Fruit fly (Drosophila melanogaster): Measurements from ENCODE around the gene Cdc16.
A peak's percentile ranks its signal among the peaks of the same experiment; 100 is the strongest.

Gene Cdc16

DNA sequence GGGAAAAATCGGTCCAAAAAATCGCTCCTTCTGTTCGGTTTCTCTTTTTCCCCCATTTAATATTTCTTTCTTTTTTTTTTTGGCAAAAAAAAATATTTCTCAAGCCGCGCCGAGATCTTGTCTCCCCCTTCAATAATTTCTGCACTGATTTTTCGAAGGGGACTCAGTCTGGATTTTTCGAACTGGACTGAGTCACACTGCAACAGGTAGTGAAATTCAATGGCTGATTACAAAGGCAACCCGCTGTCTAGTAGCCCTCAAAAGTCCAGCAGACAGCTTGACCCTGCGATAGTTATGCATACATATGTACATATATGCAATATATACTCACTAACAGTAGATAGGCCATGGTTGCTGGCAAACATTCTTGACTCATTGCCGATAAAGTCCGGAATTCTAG, 39.2 kb downstream of the Cdc16 start:
- TF ChIP-seq CG12768 (GFP tag; optimal IDR thresholded peaks at IDR 0.05) (no peak), Crg-1 (GFP tag; optimal IDR thresholded peaks at IDR 0.05) (no peak), cic (GFP tag; optimal IDR thresholded peaks at IDR 0.05) (no peak), CG7101 (tag; optimal IDR thresholded peaks at IDR 0.05) (no peak), CG11617 (GFP tag; optimal IDR thresholded peaks at IDR 0.05) (no peak), kay (GFP tag; ENCODE audit: borderline replicate concordance) (peak; percentile 8)

DNA sequence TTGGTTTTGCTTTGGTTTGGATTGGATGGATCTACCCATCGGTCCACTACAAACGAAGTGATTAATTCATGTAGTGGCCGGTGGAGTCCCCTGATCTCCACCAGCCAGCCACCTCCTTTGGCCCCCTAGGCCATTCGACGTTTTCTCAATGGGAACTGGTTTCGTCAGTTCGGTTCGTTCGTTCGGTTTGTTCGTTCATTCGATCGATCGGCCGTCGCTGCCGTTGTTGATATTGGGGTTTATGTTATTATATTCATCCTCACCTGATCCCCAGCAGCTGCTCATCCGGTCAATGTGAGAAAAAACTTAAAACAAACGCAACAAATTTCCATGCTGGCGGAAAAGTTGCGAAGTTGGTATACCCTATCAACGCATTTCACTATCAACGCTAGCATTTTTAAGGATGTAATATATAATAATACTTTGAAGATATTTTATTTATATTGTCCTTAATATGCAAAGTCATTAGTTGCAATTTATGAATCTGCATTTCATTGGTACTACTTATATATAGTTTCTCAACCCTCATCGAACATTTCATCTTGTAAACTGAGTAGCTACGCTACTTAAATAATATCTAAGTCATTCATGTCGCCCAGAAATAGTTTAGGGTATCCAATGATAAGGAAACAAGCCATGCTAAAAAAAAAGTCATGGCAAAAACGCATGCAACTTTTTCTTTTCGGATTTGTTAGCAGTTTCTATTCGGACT, 42.8 kb downstream of the Cdc16 start:
- TF ChIP-seq Mnt (GFP tag; optimal IDR thresholded peaks at IDR 0.05) (no peak), CG5204 (GFP tag; optimal IDR thresholded peaks at IDR 0.05) (no peak), CG12768 (GFP tag; optimal IDR thresholded peaks at IDR 0.05) (no peak), pad (GFP tag; optimal IDR thresholded peaks at IDR 0.05) (no peak), Crg-1 (GFP tag; optimal IDR thresholded peaks at IDR 0.05) (no peak), tj (GFP tag; optimal IDR thresholded peaks at IDR 0.05) (no peak), CG11617 (GFP tag; optimal IDR thresholded peaks at IDR 0.05) (no peak), Clk (GFP tag; optimal IDR thresholded peaks at IDR 0.05) (no peak), cic (GFP tag; optimal IDR thresholded peaks at IDR 0.05) (no peak), toe (GFP tag; optimal IDR thresholded peaks at IDR 0.05) (no peak), CG1620 (GFP tag; optimal IDR thresholded peaks at IDR 0.05) (no peak), CG7101 (tag; optimal IDR thresholded peaks at IDR 0.05) (no peak), CG7045 (GFP tag; optimal IDR thresholded peaks at IDR 0.05) (no peak), ovo (GFP tag; optimal IDR thresholded peaks at IDR 0.05) (no peak), bab1 (GFP tag; optimal IDR thresholded peaks at IDR 0.05) (no peak)

DNA sequence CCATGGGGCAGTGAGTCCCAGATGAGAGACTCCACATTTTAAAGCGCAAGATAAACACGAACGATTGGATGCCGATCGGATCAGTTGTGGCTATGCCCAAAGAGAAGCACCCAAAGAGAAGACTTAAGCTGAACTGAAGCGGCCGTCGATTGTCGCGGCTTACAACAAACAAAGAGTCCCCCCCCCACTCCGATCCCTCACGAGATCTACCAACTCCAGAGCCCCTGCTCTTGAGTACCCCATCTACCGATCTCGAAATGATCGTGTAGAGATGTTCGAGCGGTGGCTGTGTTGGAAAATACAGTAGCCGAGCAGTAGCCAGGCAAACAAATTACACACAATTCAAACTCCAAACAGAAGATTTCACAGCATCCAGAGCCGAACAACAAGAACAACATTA, 44.7 kb downstream of the Cdc16 start:
- no peak for TF ChIP-seq CG11617 (GFP tag; optimal IDR thresholded peaks at IDR 0.05)
- no peak for TF ChIP-seq Hr96 (GFP tag; optimal IDR thresholded peaks at IDR 0.05)
- no peak for TF ChIP-seq Clk (GFP tag; optimal IDR thresholded peaks at IDR 0.05)
- no peak for TF ChIP-seq kay (GFP tag; ENCODE audit: borderline replicate concordance)
- TF ChIP-seq toe (GFP tag; optimal IDR thresholded peaks at IDR 0.05) = no peak
- TF ChIP-seq pad (GFP tag; optimal IDR thresholded peaks at IDR 0.05) = no peak
- TF ChIP-seq CG1620 (GFP tag; optimal IDR thresholded peaks at IDR 0.05) = no peak
- no peak for TF ChIP-seq CG5204 (GFP tag; optimal IDR thresholded peaks at IDR 0.05)
- no peak for TF ChIP-seq CG12768 (GFP tag; optimal IDR thresholded peaks at IDR 0.05)

DNA sequence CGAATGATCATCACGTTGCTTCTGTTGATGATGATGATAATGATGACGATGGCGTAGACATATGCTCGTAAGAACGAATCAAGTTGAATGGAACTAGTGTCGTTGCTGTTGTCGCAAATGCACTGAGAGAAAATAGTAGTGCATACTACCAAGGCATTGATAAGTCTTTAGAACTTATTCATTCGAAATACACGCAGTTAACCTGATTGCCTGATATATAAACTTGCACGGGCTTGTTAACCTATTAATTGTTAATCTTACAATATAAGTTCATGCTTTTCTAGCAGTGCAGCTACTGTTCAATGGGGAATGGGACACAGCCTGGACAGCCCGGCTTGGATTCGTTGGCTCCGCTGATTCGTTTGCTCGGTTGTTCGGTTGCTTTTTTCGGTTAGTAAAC, 45.3 kb downstream of the Cdc16 start:
- TF ChIP-seq cnc (optimal IDR thresholded peaks at IDR 0.05) = no peak
- no peak for TF ChIP-seq CG1620 (GFP tag; optimal IDR thresholded peaks at IDR 0.05)
- no peak for TF ChIP-seq tj (GFP tag; optimal IDR thresholded peaks at IDR 0.05)
- no peak for TF ChIP-seq ovo (GFP tag; optimal IDR thresholded peaks at IDR 0.05)
- TF ChIP-seq bab1 (GFP tag; optimal IDR thresholded peaks at IDR 0.05) = no peak
- TF ChIP-seq Clk (GFP tag; optimal IDR thresholded peaks at IDR 0.05) = peak; percentile 6
- TF ChIP-seq CG12768 (GFP tag; optimal IDR thresholded peaks at IDR 0.05) = peak; percentile 17
- no peak for TF ChIP-seq kay (GFP tag; ENCODE audit: borderline replicate concordance)
- no peak for TF ChIP-seq CG7045 (GFP tag; optimal IDR thresholded peaks at IDR 0.05)
- TF ChIP-seq CG11617 (GFP tag; optimal IDR thresholded peaks at IDR 0.05) = no peak
- TF ChIP-seq Mnt (GFP tag; optimal IDR thresholded peaks at IDR 0.05) = no peak
- TF ChIP-seq toe (GFP tag; optimal IDR thresholded peaks at IDR 0.05) = no peak
- TF ChIP-seq Crg-1 (GFP tag; optimal IDR thresholded peaks at IDR 0.05) = no peak
- no peak for TF ChIP-seq Hr96 (GFP tag; optimal IDR thresholded peaks at IDR 0.05)
- peak; percentile 36 for TF ChIP-seq CG7101 (tag; optimal IDR thresholded peaks at IDR 0.05)
- no peak for TF ChIP-seq cic (GFP tag; optimal IDR thresholded peaks at IDR 0.05)
- TF ChIP-seq CG33017 (tag; optimal IDR thresholded peaks at IDR 0.05) = peak; percentile 26
- TF ChIP-seq CG5204 (GFP tag; optimal IDR thresholded peaks at IDR 0.05) = no peak
- TF ChIP-seq pad (GFP tag; optimal IDR thresholded peaks at IDR 0.05) = no peak
- TF ChIP-seq CG14711 (tag; optimal IDR thresholded peaks at IDR 0.05) = no peak

DNA sequence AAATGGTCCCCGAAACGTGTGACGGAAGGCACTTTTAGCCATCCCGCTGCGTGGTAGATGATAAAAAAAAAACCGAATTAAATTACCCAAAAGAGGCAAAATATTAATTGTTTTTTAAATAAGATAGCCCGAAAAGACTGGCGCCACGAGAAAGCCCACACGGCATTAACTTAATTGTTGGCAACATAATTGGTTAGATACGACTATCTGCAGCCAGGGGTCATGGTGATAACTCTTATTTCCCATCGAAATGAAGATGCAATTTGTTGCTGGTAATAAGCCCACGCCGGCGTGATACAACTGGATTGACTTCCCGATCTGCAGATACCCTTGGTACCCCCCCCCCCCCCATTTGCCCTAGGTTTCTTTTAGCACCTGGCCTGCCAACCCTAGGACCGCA, 46.7 kb downstream of the Cdc16 start:
- TF ChIP-seq Mnt (GFP tag; optimal IDR thresholded peaks at IDR 0.05) (no peak), kay (GFP tag; ENCODE audit: borderline replicate concordance) (no peak), CG12768 (GFP tag; optimal IDR thresholded peaks at IDR 0.05) (no peak), CG7045 (GFP tag; optimal IDR thresholded peaks at IDR 0.05) (no peak), CG11617 (GFP tag; optimal IDR thresholded peaks at IDR 0.05) (no peak), CG14711 (tag; optimal IDR thresholded peaks at IDR 0.05) (no peak), toe (GFP tag; optimal IDR thresholded peaks at IDR 0.05) (no peak), bab1 (GFP tag; optimal IDR thresholded peaks at IDR 0.05) (no peak), CG5204 (GFP tag; optimal IDR thresholded peaks at IDR 0.05) (no peak), CG33017 (tag; optimal IDR thresholded peaks at IDR 0.05) (no peak), pad (GFP tag; optimal IDR thresholded peaks at IDR 0.05) (no peak), cic (GFP tag; optimal IDR thresholded peaks at IDR 0.05) (no peak), cnc (optimal IDR thresholded peaks at IDR 0.05) (no peak), ovo (GFP tag; optimal IDR thresholded peaks at IDR 0.05) (no peak), Hr96 (GFP tag; optimal IDR thresholded peaks at IDR 0.05) (no peak)

DNA sequence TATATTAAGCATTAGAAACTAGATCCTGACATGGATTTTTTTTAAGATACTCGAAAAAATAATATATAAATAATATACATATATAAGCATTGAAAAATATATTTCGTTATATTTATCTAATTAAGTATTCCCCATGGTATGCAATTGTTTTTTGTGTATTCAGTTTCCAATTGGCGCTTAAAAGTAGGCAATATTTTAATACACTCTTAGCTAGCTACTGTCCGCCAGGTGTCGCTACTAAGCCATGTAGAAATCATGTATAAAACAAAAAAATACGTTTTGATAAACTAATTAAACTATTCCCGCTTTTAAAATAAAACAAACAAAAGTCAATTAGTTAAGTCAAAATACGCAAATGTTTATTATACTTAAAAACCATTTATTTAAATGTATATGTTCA, 50.3 kb downstream of the Cdc16 start:
- TF ChIP-seq toe (GFP tag; optimal IDR thresholded peaks at IDR 0.05) (peak; percentile 18), CG7045 (GFP tag; optimal IDR thresholded peaks at IDR 0.05) (no peak), CG1620 (GFP tag; optimal IDR thresholded peaks at IDR 0.05) (peak; percentile 39), CG14711 (tag; optimal IDR thresholded peaks at IDR 0.05) (no peak), Mnt (GFP tag; optimal IDR thresholded peaks at IDR 0.05) (no peak), CG11617 (GFP tag; optimal IDR thresholded peaks at IDR 0.05) (no peak), tj (GFP tag; optimal IDR thresholded peaks at IDR 0.05) (no peak), CG12768 (GFP tag; optimal IDR thresholded peaks at IDR 0.05) (no peak), CG33017 (tag; optimal IDR thresholded peaks at IDR 0.05) (no peak), cic (GFP tag; optimal IDR thresholded peaks at IDR 0.05) (no peak), pad (GFP tag; optimal IDR thresholded peaks at IDR 0.05) (peak; percentile 6), CG7101 (tag; optimal IDR thresholded peaks at IDR 0.05) (no peak), Hr96 (GFP tag; optimal IDR thresholded peaks at IDR 0.05) (no peak), bab1 (GFP tag; optimal IDR thresholded peaks at IDR 0.05) (peak; percentile 64), ovo (GFP tag; optimal IDR thresholded peaks at IDR 0.05) (no peak), kay (GFP tag; ENCODE audit: borderline replicate concordance) (no peak), Clk (GFP tag; optimal IDR thresholded peaks at IDR 0.05) (no peak), Crg-1 (GFP tag; optimal IDR thresholded peaks at IDR 0.05) (no peak), cnc (optimal IDR thresholded peaks at IDR 0.05) (no peak), CG5204 (GFP tag; optimal IDR thresholded peaks at IDR 0.05) (no peak)
